Worm (Caenorhabditis elegans): Measurements from ENCODE around the gene gon-4.

Gene gon-4

DNA sequence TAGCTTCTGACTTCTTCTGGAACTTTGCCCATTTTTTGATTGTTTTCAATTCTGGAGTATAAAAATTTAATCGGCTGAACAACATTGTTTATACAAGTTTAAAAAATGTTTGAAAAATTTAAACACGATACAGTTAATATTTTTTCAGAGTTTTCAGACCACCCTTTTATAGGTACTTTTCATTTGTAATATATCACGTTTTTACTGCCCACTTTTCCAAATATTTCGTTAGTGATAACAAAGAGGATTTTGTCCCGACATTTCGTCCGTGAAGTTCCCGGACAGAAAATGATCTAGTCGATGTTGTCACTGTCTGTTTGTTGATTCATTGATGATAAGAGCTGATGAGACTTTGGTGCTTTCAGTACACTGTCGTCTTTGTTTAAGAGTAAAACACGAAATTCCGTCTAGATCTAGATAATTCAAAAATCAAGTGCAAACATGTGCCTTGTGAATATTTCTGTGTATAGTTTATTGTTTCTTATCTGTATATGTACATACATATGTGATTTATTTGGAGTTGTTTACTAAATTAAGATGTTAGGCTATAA, 37.7 kb downstream of the gon-4 start, which contains the start of gene ech-9:
ech-9 (minus strand) TSS at position 51 of the 551 bp plus-strand sequence.
- TF ChIP-seq fos-1 (tag; optimal IDR thresholded peaks at IDR 0.05) (peak; percentile 14), aly-2 (tag; optimal IDR thresholded peaks at IDR 0.05) (no peak)

ce11 chrIV:10236106-10236505, 38.5 kb downstream of the gon-4 start:
- no peak for TF ChIP-seq unc-39 (tag; optimal IDR thresholded peaks at IDR 0.05)
- no peak for TF ChIP-seq F13H6.1 (tag; optimal IDR thresholded peaks at IDR 0.05)
- no peak for TF ChIP-seq nhr-12 (tag; optimal IDR thresholded peaks at IDR 0.05)
- no peak for TF ChIP-seq nhr-21 (tag; optimal IDR thresholded peaks at IDR 0.05)
- peak; percentile 71 for TF ChIP-seq fos-1 (tag; optimal IDR thresholded peaks at IDR 0.05)

DNA sequence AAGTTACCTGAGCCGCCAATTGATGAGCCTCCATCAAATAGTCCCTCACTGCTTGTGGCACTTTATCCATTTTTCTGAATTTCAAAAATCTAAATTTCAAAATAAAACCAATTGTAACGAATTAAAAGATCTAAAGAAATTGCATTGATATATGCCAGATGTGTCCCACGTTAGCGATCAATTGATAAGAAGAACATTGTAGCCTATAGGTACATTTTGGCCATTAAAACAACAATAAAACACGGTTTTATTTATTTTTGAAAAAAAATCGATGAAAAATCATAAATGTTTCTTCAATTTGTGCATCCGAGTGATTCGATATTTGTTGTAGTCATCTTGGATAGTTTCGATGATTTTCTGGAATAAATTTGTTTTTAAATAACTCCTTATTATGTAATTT, 41.4 kb downstream of the gon-4 start, which contains the start of gene ech-8:
ech-8 (minus strand) TSS at position 132 of the 400 bp plus-strand sequence.
- peak; percentile 20 for TF ChIP-seq fos-1 (tag; optimal IDR thresholded peaks at IDR 0.05)
- peak; percentile 31 for TF ChIP-seq crh-2 (tag; optimal IDR thresholded peaks at IDR 0.05)
- no peak for TF ChIP-seq nhr-6 (tag; optimal IDR thresholded peaks at IDR 0.05)

ce11 chrIV:10241659-10242058, 44.0 kb downstream of the gon-4 start, which contains the start of gene lipl-7:
Gene lipl-7, minus strand, starts transcription at chrIV:10241823.
- TF ChIP-seq snpc-4 (tag; optimal IDR thresholded peaks at IDR 0.05) = no peak
- no peak for TF ChIP-seq unc-62 (GFP tag; optimal IDR thresholded peaks at IDR 0.05)
- TF ChIP-seq elt-1 (tag; optimal IDR thresholded peaks at IDR 0.05) = no peak
- TF ChIP-seq blmp-1 (tag; optimal IDR thresholded peaks at IDR 0.05; ENCODE audit: insufficient read depth) = no peak
- no peak for TF ChIP-seq aly-2 (tag; optimal IDR thresholded peaks at IDR 0.05)
- TF ChIP-seq fos-1 (tag; optimal IDR thresholded peaks at IDR 0.05) = no peak
- TF ChIP-seq ceh-82 (tag; optimal IDR thresholded peaks at IDR 0.05) = no peak
- no peak for TF ChIP-seq lin-11 (tag; optimal IDR thresholded peaks at IDR 0.05)
- no peak for TF ChIP-seq R02D3.7 (tag; optimal IDR thresholded peaks at IDR 0.05)
- TF ChIP-seq egl-27 (tag; optimal IDR thresholded peaks at IDR 0.05) = no peak

DNA sequence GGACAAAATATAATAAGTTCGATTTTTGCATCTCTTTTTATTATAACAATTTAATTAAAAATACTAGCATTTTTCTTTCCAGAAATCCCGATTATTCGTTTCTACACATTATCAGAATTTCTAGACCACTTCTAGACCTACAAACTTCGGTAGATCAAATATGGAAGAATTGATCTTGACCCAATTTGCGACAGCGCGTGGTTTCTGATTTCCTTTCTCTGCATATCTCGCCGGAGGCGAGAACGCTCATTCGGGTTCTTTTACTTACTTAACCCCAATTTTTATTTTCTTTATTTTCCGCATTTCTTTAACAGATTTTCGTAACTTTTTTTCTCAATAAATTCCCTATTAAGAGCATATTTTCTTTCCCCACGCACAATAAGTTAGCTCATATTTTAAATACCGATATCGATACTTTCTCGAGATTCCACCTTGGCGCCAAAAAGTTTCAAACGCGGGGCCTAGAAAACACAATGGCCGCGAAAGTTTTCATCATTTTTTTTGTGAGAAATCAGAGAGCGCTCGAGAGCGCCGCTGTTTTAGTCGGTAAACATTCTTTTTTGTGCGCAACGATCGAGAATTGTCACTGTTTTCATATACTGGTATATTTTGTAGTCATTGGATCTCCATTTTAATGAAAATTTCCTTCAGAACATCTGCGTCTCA, 45.0 kb downstream of the gon-4 start:
- no peak for TF ChIP-seq ceh-82 (tag; optimal IDR thresholded peaks at IDR 0.05)
- no peak for TF ChIP-seq nhr-6 (tag; optimal IDR thresholded peaks at IDR 0.05)
- no peak for TF ChIP-seq aly-2 (tag; optimal IDR thresholded peaks at IDR 0.05)
- TF ChIP-seq Y55F3AM.14 (GFP tag; optimal IDR thresholded peaks at IDR 0.05) = no peak
- TF ChIP-seq ztf-4 (tag; optimal IDR thresholded peaks at IDR 0.05) = no peak
- peak in 1 of 2 experiments; percentile 41 for TF ChIP-seq lsy-2 (tag; optimal IDR thresholded peaks at IDR 0.05)
- no peak for TF ChIP-seq peb-1 (tag; optimal IDR thresholded peaks at IDR 0.05)
- no peak for TF ChIP-seq blmp-1 (tag; optimal IDR thresholded peaks at IDR 0.05; ENCODE audit: insufficient read depth)
- no peak for TF ChIP-seq unc-55 (GFP tag; optimal IDR thresholded peaks at IDR 0.05)
- TF ChIP-seq zag-1 (tag; optimal IDR thresholded peaks at IDR 0.05) = no peak
- no peak for TF ChIP-seq sem-4 (tag; optimal IDR thresholded peaks at IDR 0.05)
- no peak for TF ChIP-seq nhr-237 (tag; optimal IDR thresholded peaks at IDR 0.05)
- TF ChIP-seq mab-5 (tag; optimal IDR thresholded peaks at IDR 0.05) = no peak
- TF ChIP-seq mbf-1 (tag; optimal IDR thresholded peaks at IDR 0.05) = no peak
- TF ChIP-seq sma-3 (GFP tag; optimal IDR thresholded peaks at IDR 0.05) = no peak
- TF ChIP-seq ceh-16 (tag; optimal IDR thresholded peaks at IDR 0.05) = no peak
- TF ChIP-seq unc-39 (tag; optimal IDR thresholded peaks at IDR 0.05) = no peak
- TF ChIP-seq nhr-77 (tag; optimal IDR thresholded peaks at IDR 0.05) = no peak
- TF ChIP-seq elt-1 (tag; optimal IDR thresholded peaks at IDR 0.05) = no peak
- no peak for TF ChIP-seq dmd-4 (tag; optimal IDR thresholded peaks at IDR 0.05)
- TF ChIP-seq nhr-129 (tag; optimal IDR thresholded peaks at IDR 0.05) = peak; percentile 68
- TF ChIP-seq crh-2 (tag; optimal IDR thresholded peaks at IDR 0.05) = peak; percentile 24
- TF ChIP-seq nhr-21 (tag; optimal IDR thresholded peaks at IDR 0.05) = no peak
- peak; percentile 79 for TF ChIP-seq gmeb-1 (tag; optimal IDR thresholded peaks at IDR 0.05)
- no peak for TF ChIP-seq C34F6.9 (tag; optimal IDR thresholded peaks at IDR 0.05)
- no peak for TF ChIP-seq nhr-10 (tag; optimal IDR thresholded peaks at IDR 0.05)
- TF ChIP-seq lin-11 (tag; optimal IDR thresholded peaks at IDR 0.05) = no peak
- peak; percentile 25 for TF ChIP-seq lin-13 (GFP tag; optimal IDR thresholded peaks at IDR 0.05)
- TF ChIP-seq elt-3 (tag; optimal IDR thresholded peaks at IDR 0.05) = no peak
- TF ChIP-seq nhr-11 (tag; optimal IDR thresholded peaks at IDR 0.05) = no peak
- TF ChIP-seq ztf-11 (tag; optimal IDR thresholded peaks at IDR 0.05) = no peak
- no peak for TF ChIP-seq ZK546.5 (tag; optimal IDR thresholded peaks at IDR 0.05)
- no peak for TF ChIP-seq nhr-25 (tag; optimal IDR thresholded peaks at IDR 0.05)
- no peak for TF ChIP-seq snpc-4 (tag; optimal IDR thresholded peaks at IDR 0.05)
- no peak for TF ChIP-seq R02D3.7 (tag; optimal IDR thresholded peaks at IDR 0.05)
- no peak for TF ChIP-seq unc-62 (GFP tag; optimal IDR thresholded peaks at IDR 0.05)
